Fruit fly (Drosophila melanogaster) whole organism, pupa: Measurements from ENCODE around the gene Dr.

Experiments used
- CG10348 ChIP-seq: fragments of 200-800 bp; sonication (Bioruptor generic); IDR thresholded peaks from 2 replicates; pipeline ENCODE4 v1.3.6; 2022; ENCODE audit warnings: missing biosample characterization, missing genetic modification characterization
- CG12605 ChIP-seq: fragments of 200-800 bp; sonication (Bioruptor generic); IDR thresholded peaks from 2 replicates; pipeline ENCODE4 v1.3.6; 2022; ENCODE audit warnings: missing biosample characterization, missing genetic modification characterization
- CG13204 ChIP-seq: fragments of 200-800 bp; sonication (Bioruptor generic); optimal IDR thresholded peaks from 2 replicates; lab custom pipeline; 2018; ENCODE audit warnings: missing biosample characterization, mild to moderate bottlenecking, missing genetic modification characterization, moderate library complexity
- CG14655 ChIP-seq: fragments of 200-800 bp; sonication (Bioruptor generic); optimal IDR thresholded peaks from 3 replicates; lab custom pipeline; 2017; ENCODE audit warnings: mild to moderate bottlenecking, missing biosample characterization, missing genetic modification reagents, missing genetic modification characterization
- CG15710 ChIP-seq: fragments of 200-800 bp; sonication (Bioruptor generic); optimal IDR thresholded peaks from 2 replicates; lab custom pipeline; 2018; ENCODE audit warnings: missing biosample characterization, mild to moderate bottlenecking, missing genetic modification characterization, moderate library complexity
- CG17806 ChIP-seq: fragments of 200-800 bp; sonication (Bioruptor generic); optimal IDR thresholded peaks from 2 replicates; lab custom pipeline; 2018; ENCODE audit warnings: missing biosample characterization, mild to moderate bottlenecking, missing genetic modification characterization, moderate library complexity
- CG32121 ChIP-seq: fragments of 200-800 bp; sonication (Bioruptor generic); IDR thresholded peaks from 2 replicates; pipeline ENCODE4 v1.3.6; 2022; ENCODE audit warnings: missing biosample characterization, missing genetic modification characterization
- CG34367 ChIP-seq: fragments of 200-800 bp; sonication (Bioruptor generic); optimal IDR thresholded peaks from 2 replicates; lab custom pipeline; 2018; ENCODE audit warnings: missing biosample characterization, mild to moderate bottlenecking, missing genetic modification characterization
- CG4496 ChIP-seq: fragments of 200-800 bp; sonication (Bioruptor generic); IDR thresholded peaks from 3 replicates; pipeline ENCODE4 v1.3.6; 2022; ENCODE audit warnings: missing biosample characterization, missing genetic modification characterization
- CG8159 ChIP-seq: fragments of 200-800 bp; sonication (Bioruptor generic); optimal IDR thresholded peaks from 3 replicates; lab custom pipeline; 2018; ENCODE audit warnings: missing biosample characterization, mild to moderate bottlenecking, missing genetic modification characterization, moderate library complexity
- CG8301 ChIP-seq: fragments of 200-800 bp; sonication (Bioruptor generic); optimal IDR thresholded peaks from 2 replicates; lab custom pipeline; 2018; ENCODE audit warnings: missing biosample characterization, mild to moderate bottlenecking, missing genetic modification characterization
- CG9948 ChIP-seq: fragments of 200-800 bp; sonication (Bioruptor generic); optimal IDR thresholded peaks from 2 replicates; lab custom pipeline; 2018; ENCODE audit warnings: missing biosample characterization, mild to moderate bottlenecking, missing genetic modification characterization, moderate library complexity
- D1 ChIP-seq: fragments of 200-800 bp; sonication (Bioruptor generic); optimal IDR thresholded peaks from 2 replicates; lab custom pipeline; 2018; ENCODE audit warnings: missing biosample characterization, mild to moderate bottlenecking, missing genetic modification characterization, moderate library complexity
- EcR ChIP-seq: fragments of 200-800 bp; sonication (Bioruptor generic); optimal IDR thresholded peaks from 3 replicates; lab custom pipeline; 2019; ENCODE audit warnings: missing biosample characterization, missing genetic modification characterization, mild to moderate bottlenecking, moderate library complexity, missing genetic modification reagents
- Ets98B ChIP-seq: fragments of 200-800 bp; sonication (Bioruptor generic); IDR thresholded peaks from 2 replicates; pipeline ENCODE4 v1.3.6; 2022; ENCODE audit warnings: missing biosample characterization, missing genetic modification characterization
- Pif1A ChIP-seq: fragments of 200-800 bp; sonication (Bioruptor generic); optimal IDR thresholded peaks from 3 replicates; lab custom pipeline; 2016; ENCODE audit warnings: missing biosample characterization, missing genetic modification characterization
- Pif1B ChIP-seq: fragments of 200-800 bp; sonication (Bioruptor generic); optimal IDR thresholded peaks from 3 replicates; lab custom pipeline; 2016; ENCODE audit warnings: missing biosample characterization, missing genetic modification characterization
- Snoo ChIP-seq: fragments of 200-800 bp; sonication (Bioruptor generic); optimal IDR thresholded peaks from 3 replicates; lab custom pipeline; 2017; ENCODE audit warnings: missing biosample characterization, mild to moderate bottlenecking, missing genetic modification characterization, inconsistent platforms
- fd96Ca ChIP-seq: fragments of 200-800 bp; sonication (Bioruptor generic); IDR thresholded peaks from 3 replicates; pipeline ENCODE4 v1.3.6; 2022; ENCODE audit warnings: missing biosample characterization, missing genetic modification characterization
- gl ChIP-seq: fragments of 200-800 bp; sonication (Bioruptor generic); optimal IDR thresholded peaks from 2 replicates; lab custom pipeline; 2018; ENCODE audit warnings: missing biosample characterization, mild to moderate bottlenecking, missing genetic modification characterization
- rn ChIP-seq: fragments of 200-800 bp; sonication (Bioruptor generic); IDR thresholded peaks from 2 replicates; pipeline ENCODE4 v1.3.6; 2022; ENCODE audit warnings: missing biosample characterization, missing genetic modification characterization

Dr gene

dm6 chr3R:29566997-29567670, 10.9 kb downstream of the Dr start:
- TF ChIP-seq CG14655 (GFP tag; lab: Kevin White, UChicago) (peak; percentile 61), gl (tag; lab: Kevin White, UChicago) (peak; percentile 6), CG8301 (tag; lab: Kevin White, UChicago) (peak; percentile 57), CG8159 (tag; lab: Kevin White, UChicago) (peak; percentile 67), CG12605 (peak; percentile 44; the same call in 1 of the 2 replicates), CG13204 (GFP tag; lab: Kevin White, UChicago) (no peak), D1 (peak; percentile 25), Pif1B (GFP tag; lab: Kevin White, UChicago) (peak; percentile 51), CG10348 (GFP tag; lab: Robert Waterston, UW) (no peak), Pif1A (GFP tag; lab: Kevin White, UChicago) (peak; percentile 62), CG9948 (peak; percentile 65), EcR (GFP tag; lab: Kevin White, UChicago) (no peak), rn (GFP tag; lab: Robert Waterston, UW) (peak; percentile 42; the same call in 1 of the 2 replicates), Ets98B (GFP tag; lab: Robert Waterston, UW) (peak; percentile 71), CG17806 (tag; lab: Kevin White, UChicago) (peak; percentile 62), CG15710 (tag; lab: Kevin White, UChicago) (peak; percentile 69), fd96Ca (GFP tag; lab: Robert Waterston, UW) (peak; percentile 85), CG34367 (peak; percentile 61), CG32121 (GFP tag; lab: Robert Waterston, UW) (peak; percentile 70), CG4496 (GFP tag; lab: Robert Waterston, UW) (peak; percentile 83), Snoo (peak; percentile 80)

- no peak for TF ChIP-seq Pif1A (GFP tag; lab: Kevin White, UChicago)
- TF ChIP-seq CG9948: peak; percentile 67
- TF ChIP-seq CG8301 (tag; lab: Kevin White, UChicago): peak; percentile 69
- peak; percentile 66 for TF ChIP-seq CG17806 (tag; lab: Kevin White, UChicago)
- TF ChIP-seq Pif1B (GFP tag; lab: Kevin White, UChicago): peak; percentile 17
- TF ChIP-seq CG8159 (tag; lab: Kevin White, UChicago): peak; percentile 78
- no peak for TF ChIP-seq fd96Ca (GFP tag; lab: Robert Waterston, UW)
- peak; percentile 39; the same call in 1 of the 2 replicates for TF ChIP-seq CG12605
- TF ChIP-seq rn (GFP tag; lab: Robert Waterston, UW): no peak
- TF ChIP-seq D1: no peak
- no peak for TF ChIP-seq CG4496 (GFP tag; lab: Robert Waterston, UW)
- no peak for TF ChIP-seq CG32121 (GFP tag; lab: Robert Waterston, UW)
- peak; percentile 38 for TF ChIP-seq CG34367
- no peak for TF ChIP-seq CG10348 (GFP tag; lab: Robert Waterston, UW)
- TF ChIP-seq Snoo: no peak
- no peak for TF ChIP-seq EcR (GFP tag; lab: Kevin White, UChicago)
- peak; percentile 72 for TF ChIP-seq CG14655 (GFP tag; lab: Kevin White, UChicago)
- peak; percentile 66 for TF ChIP-seq CG15710 (tag; lab: Kevin White, UChicago)
- no peak for TF ChIP-seq Ets98B (GFP tag; lab: Robert Waterston, UW)
- TF ChIP-seq gl (tag; lab: Kevin White, UChicago): no peak
These were observed 14.1 kb downstream of the Dr start for dm6 chr3R:29570239-29570814.

- TF ChIP-seq CG12605: no peak
- TF ChIP-seq CG14655 (GFP tag; lab: Kevin White, UChicago): no peak
- no peak for TF ChIP-seq CG15710 (tag; lab: Kevin White, UChicago)
- TF ChIP-seq fd96Ca (GFP tag; lab: Robert Waterston, UW): no peak
- TF ChIP-seq Ets98B (GFP tag; lab: Robert Waterston, UW): no peak
- no peak for TF ChIP-seq rn (GFP tag; lab: Robert Waterston, UW)
- TF ChIP-seq CG9948: no peak
- no peak for TF ChIP-seq CG4496 (GFP tag; lab: Robert Waterston, UW)
- no peak for TF ChIP-seq Snoo
- TF ChIP-seq, all 21 proteins: peak for 0
These were observed 16.0 kb downstream of the Dr start for dm6 chr3R:29572040-29572648.

dm6 chr3R:29576009-29576408, 19.8 kb downstream of the Dr start:
- TF ChIP-seq CG4496 (GFP tag; lab: Robert Waterston, UW): no peak
- TF ChIP-seq CG10348 (GFP tag; lab: Robert Waterston, UW): no peak

- TF ChIP-seq CG15710 (tag; lab: Kevin White, UChicago) (peak; percentile 19), CG8159 (tag; lab: Kevin White, UChicago) (peak; percentile 39), CG4496 (GFP tag; lab: Robert Waterston, UW) (no peak)
- TF ChIP-seq, all 21 proteins: peak for 2
These were observed 25.2 kb downstream of the Dr start for dm6 chr3R:29581420-29581819.

dm6 chr3R:29583299-29583698, 27.1 kb downstream of the Dr start:
- TF ChIP-seq gl (tag; lab: Kevin White, UChicago) (no peak), CG17806 (tag; lab: Kevin White, UChicago) (no peak), CG12605 (no peak), Pif1B (GFP tag; lab: Kevin White, UChicago) (no peak), fd96Ca (GFP tag; lab: Robert Waterston, UW) (no peak), CG34367 (no peak), Ets98B (GFP tag; lab: Robert Waterston, UW) (no peak), rn (GFP tag; lab: Robert Waterston, UW) (no peak), CG4496 (GFP tag; lab: Robert Waterston, UW) (no peak), D1 (no peak)
